Fruit fly (Drosophila melanogaster) whole organism, embryonic: ENCODE measurements around the gene ATbp.
A peak's percentile ranks its signal among the peaks of the same experiment; 100 is the strongest.

Source experiments
- CTCF ChIP-seq: fragments of 200-800 bp; sonication (Bioruptor generic); optimal IDR thresholded peaks from 2 replicates; lab custom pipeline; 2017; ENCODE audit warnings: missing biosample characterization, mild to moderate bottlenecking, missing genetic modification characterization, moderate library complexity
- E2f1 ChIP-seq: fragments of 200-800 bp; sonication (Bioruptor generic); IDR thresholded peaks from 2 replicates; pipeline ENCODE4 v1.3.6; 2022; ENCODE audit warnings: missing biosample characterization, missing genetic modification characterization
- Oli ChIP-seq: fragments of 200-800 bp; sonication (Bioruptor generic); optimal IDR thresholded peaks from 2 replicates; lab custom pipeline; 2018; ENCODE audit warnings: missing biosample characterization, mild to moderate bottlenecking, missing genetic modification characterization, moderate library complexity
- caup ChIP-seq: fragments of 200-800 bp; sonication (Bioruptor generic); optimal IDR thresholded peaks from 3 replicates; lab custom pipeline; 2017; ENCODE audit warnings: missing biosample characterization, mild to moderate bottlenecking, missing genetic modification characterization, moderate library complexity; ENCODE audit not compliant: severe bottlenecking
- dati ChIP-seq: fragments of 200-800 bp; sonication (Bioruptor generic); IDR thresholded peaks from 2 replicates; pipeline ENCODE4 v1.3.6; 2022; ENCODE audit warnings: missing biosample characterization, missing genetic modification characterization
- dpn ChIP-seq, 2 experiments: fragments of 200-800 bp; sonication (Bioruptor generic); optimal IDR thresholded peaks; 3 replicates each; lab custom pipeline; 2016; ENCODE audit warnings: missing biosample characterization in 2 of 2, missing genetic modification characterization in 2 of 2

DNA sequence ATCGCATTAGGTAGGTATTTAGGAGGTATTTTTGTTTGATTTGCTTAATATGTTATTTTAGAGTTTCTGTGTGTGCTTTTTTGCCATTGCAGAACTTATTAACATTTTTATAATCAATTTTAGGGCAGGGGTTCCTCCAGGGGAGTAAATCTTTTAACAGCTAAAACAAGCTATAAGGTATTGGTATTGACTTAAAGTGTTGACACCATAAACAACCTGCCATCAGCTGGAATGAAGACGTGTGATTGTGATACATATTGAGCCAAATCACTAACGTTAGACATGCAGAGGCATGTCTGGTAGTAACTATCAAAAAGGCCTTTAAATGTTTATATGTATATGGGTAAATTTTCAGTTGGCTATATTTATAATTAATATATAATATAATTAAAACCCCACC, 14.0 kb upstream of the ATbp start:
- TF ChIP-seq dati (GFP tag; lab: Robert Waterston, UW) (no peak), caup (GFP tag; lab: Kevin White, UChicago) (peak; percentile 41), dpn (GFP tag; optimal IDR thresholded peaks at IDR 0.05; lab: Kevin White, UChicago) (no peak), E2f1 (GFP tag; lab: Robert Waterston, UW) (no peak), Oli (no peak), CTCF (no peak)
